Fruit fly (Drosophila melanogaster) S2 (cell line): Measurements from ENCODE around the gene CG34124.

Experiments used
- CG8478 ChIP-seq: fragments of >200 bp; optimal IDR thresholded peaks from 2 replicates; lab custom pipeline; 2018
- CTCF ChIP-seq, 2 experiments: fragments of >200 bp; optimal IDR thresholded peaks; 2 replicates each; lab custom pipeline; 2018

dm6 chr2L:4958111-4958510, at the start of gene CG34124:
- TF ChIP-seq CTCF (optimal IDR thresholded peaks at IDR 0.05; lab: Kevin White, UChicago) (no peak), CG8478 (lab: Kevin White, UChicago) (no peak)
